Fruit fly (Drosophila melanogaster) whole organism, embryonic: ENCODE results near the gene CG4465.

Source experiments
- Antp ChIP-seq: fragments of 200-800 bp; sonication (Bioruptor generic); optimal IDR thresholded peaks from 3 replicates; lab custom pipeline; 2016; ENCODE audit warnings: missing biosample characterization, missing genetic modification characterization
- Awh ChIP-seq: fragments of 200-800 bp; sonication (Bioruptor generic); IDR thresholded peaks from 2 replicates; pipeline ENCODE4, ENCODE4 v1.3.6; 2022; ENCODE audit warnings: missing biosample characterization, missing genetic modification characterization
- CG10959 ChIP-seq: fragments of 200-800 bp; sonication (Bioruptor generic); IDR thresholded peaks from 2 replicates; pipeline ENCODE4 v1.3.6; 2022; ENCODE audit warnings: missing biosample characterization, missing genetic modification characterization
- CG12155 ChIP-seq: fragments of 200-800 bp; sonication (Bioruptor generic); optimal IDR thresholded peaks from 3 replicates; lab custom pipeline; 2016; ENCODE audit warnings: missing biosample characterization, missing genetic modification characterization
- CG14710 ChIP-seq: fragments of 200-800 bp; sonication (Bioruptor generic); optimal IDR thresholded peaks from 3 replicates; lab custom pipeline; 2019; ENCODE audit warnings: missing biosample characterization, mild to moderate bottlenecking, missing genetic modification characterization, moderate library complexity
- CG16779 ChIP-seq: fragments of 200-800 bp; sonication (Bioruptor generic); IDR thresholded peaks from 2 replicates; pipeline ENCODE4 v1.3.6; 2022; ENCODE audit warnings: missing biosample characterization, missing genetic modification characterization
- CG17612 ChIP-seq: fragments of 200-800 bp; sonication (Bioruptor generic); IDR thresholded peaks from 2 replicates; pipeline ENCODE4 v1.3.6; 2022; ENCODE audit warnings: missing biosample characterization, missing genetic modification characterization
- CG30403 ChIP-seq: fragments of 200-800 bp; sonication (Bioruptor generic); optimal IDR thresholded peaks from 3 replicates; lab custom pipeline; 2016; ENCODE audit warnings: missing biosample characterization, missing genetic modification characterization
- CG3838 ChIP-seq: fragments of 200-800 bp; sonication (Bioruptor generic); optimal IDR thresholded peaks from 3 replicates; lab custom pipeline; 2016; ENCODE audit warnings: missing biosample characterization, missing genetic modification characterization
- CG4360 ChIP-seq: fragments of 200-800 bp; sonication (Bioruptor generic); IDR thresholded peaks from 2 replicates; pipeline ENCODE4 v1.3.6; 2022; ENCODE audit warnings: missing biosample characterization, missing genetic modification characterization
- CG4404 ChIP-seq: fragments of 200-800 bp; sonication (Bioruptor generic); IDR thresholded peaks from 2 replicates; pipeline ENCODE4 v1.3.6; 2022; ENCODE audit warnings: missing biosample characterization, missing genetic modification characterization
- CG4707 ChIP-seq: fragments of 200-800 bp; sonication (Bioruptor generic); optimal IDR thresholded peaks from 2 replicates; lab custom pipeline; 2018; ENCODE audit warnings: missing biosample characterization, mild to moderate bottlenecking, missing genetic modification characterization, moderate library complexity
- CG4854 ChIP-seq: fragments of 200-800 bp; sonication (Bioruptor generic); optimal IDR thresholded peaks from 2 replicates; lab custom pipeline; 2016; ENCODE audit warnings: missing biosample characterization, missing genetic modification characterization, inconsistent platforms
- CG7556 ChIP-seq: fragments of 200-800 bp; sonication (Bioruptor generic); optimal IDR thresholded peaks from 2 replicates; lab custom pipeline; 2017; ENCODE audit warnings: missing biosample characterization, mild to moderate bottlenecking, missing genetic modification characterization
- CG7839 ChIP-seq: fragments of 200-800 bp; sonication (Bioruptor generic); optimal IDR thresholded peaks from 3 replicates; lab custom pipeline; 2018; ENCODE audit warnings: missing biosample characterization, mild to moderate bottlenecking, missing genetic modification characterization, moderate library complexity
- CG8924 ChIP-seq: fragments of 200-800 bp; optimal IDR thresholded peaks from 3 replicates; lab custom pipeline; 2019; ENCODE audit warnings: missing biosample characterization, mild to moderate bottlenecking, missing genetic modification characterization, moderate library complexity
- CkIIα-i1 ChIP-seq: fragments of 200-800 bp; sonication (Bioruptor generic); IDR thresholded peaks from 2 replicates; pipeline ENCODE4 v1.3.6; 2022; ENCODE audit warnings: missing biosample characterization, missing genetic modification characterization
- CrebB ChIP-seq: fragments of 200-800 bp; sonication (Bioruptor generic); optimal IDR thresholded peaks from 3 replicates; lab custom pipeline; 2018; ENCODE audit warnings: missing biosample characterization, mild to moderate bottlenecking, missing genetic modification characterization
- Dek ChIP-seq: fragments of 200-800 bp; sonication (Bioruptor generic); optimal IDR thresholded peaks from 3 replicates; lab custom pipeline; 2019; ENCODE audit warnings: missing biosample characterization, mild to moderate bottlenecking, missing genetic modification characterization, moderate library complexity
- Doc2 ChIP-seq: fragments of 200-800 bp; sonication (Bioruptor generic); IDR thresholded peaks from 2 replicates; pipeline ENCODE4 v1.3.6; 2022; ENCODE audit warnings: missing biosample characterization, missing genetic modification characterization
- H2.0 ChIP-seq: fragments of 200-800 bp; sonication (Bioruptor generic); IDR thresholded peaks from 2 replicates; pipeline ENCODE4 v1.3.6; 2022; ENCODE audit warnings: missing biosample characterization, missing genetic modification characterization
- HLH3B ChIP-seq: fragments of 200-800 bp; sonication (Bioruptor generic); IDR thresholded peaks from 2 replicates; pipeline ENCODE4 v1.3.6; 2022; ENCODE audit warnings: missing biosample characterization, missing genetic modification characterization
- Hey ChIP-seq: fragments of 200-800 bp; sonication (Bioruptor generic); optimal IDR thresholded peaks from 3 replicates; lab custom pipeline; 2018; ENCODE audit warnings: missing biosample characterization, mild to moderate bottlenecking, missing genetic modification characterization
- Hmr ChIP-seq: fragments of 200-800 bp; sonication (Bioruptor generic); optimal IDR thresholded peaks from 3 replicates; lab custom pipeline; 2017; ENCODE audit warnings: mild to moderate bottlenecking, missing biosample characterization, missing genetic modification reagents, missing genetic modification characterization
- MTF-1 ChIP-seq: fragments of 200-800 bp; sonication (Bioruptor generic); optimal IDR thresholded peaks from 2 replicates; lab custom pipeline; 2018; ENCODE audit warnings: missing biosample characterization, mild to moderate bottlenecking, missing genetic modification characterization, borderline replicate concordance
- Med ChIP-seq: fragments of 200-800 bp; sonication (Bioruptor generic); peaks from one replicate; lab custom pipeline; 2016; ENCODE audit warnings: missing biosample characterization, missing genetic modification characterization, mild to moderate bottlenecking, inconsistent platforms, moderate library complexity
- NC2β ChIP-seq: fragments of 200-800 bp; sonication (Bioruptor generic); optimal IDR thresholded peaks from 2 replicates; lab custom pipeline; 2016; ENCODE audit warnings: missing biosample characterization, missing genetic modification characterization
- PHDP ChIP-seq: fragments of 200-800 bp; sonication (Bioruptor generic); optimal IDR thresholded peaks from 3 replicates; lab custom pipeline; 2018; ENCODE audit warnings: missing biosample characterization, mild to moderate bottlenecking, missing genetic modification characterization, moderate library complexity
- Tbp ChIP-seq: fragments of >200 bp; optimal IDR thresholded peaks from 2 replicates; lab custom pipeline; 2018; ENCODE audit warnings: missing biosample characterization, missing genetic modification characterization
- Trl ChIP-seq, 3 experiments: fragments of >200 bp in 2 of 3; fragments of 200-800 bp in 1 of 3; sonication (Bioruptor generic) in 1 of 3; optimal IDR thresholded peaks; 2 replicates in 1 of 3; 3 replicates in 2 of 3; lab custom pipeline; 2016 to 2017; ENCODE audit warnings: missing biosample characterization in 1 of 3, missing genetic modification characterization in 1 of 3
- ase ChIP-seq: fragments of 200-800 bp; sonication (Bioruptor generic); IDR thresholded peaks from 3 replicates; pipeline ENCODE4 v1.3.6; 2022; ENCODE audit warnings: missing biosample characterization, missing genetic modification characterization
- az2 ChIP-seq: fragments of 200-800 bp; sonication (Bioruptor generic); optimal IDR thresholded peaks from 3 replicates; lab custom pipeline; 2016; ENCODE audit warnings: missing biosample characterization, missing genetic modification characterization
- bcd ChIP-seq: fragments of 200-800 bp; sonication (Bioruptor generic); optimal IDR thresholded peaks from 2 replicates; lab custom pipeline; 2017; ENCODE audit warnings: missing biosample characterization, mild to moderate bottlenecking, missing genetic modification characterization
- chinmo ChIP-seq: fragments of 200-800 bp; sonication (Bioruptor generic); IDR thresholded peaks from 4 replicates; pipeline ENCODE4 v1.3.6; 2022; ENCODE audit warnings: missing biosample characterization, missing genetic modification characterization; ENCODE audit not compliant: partially characterized antibody
- crp ChIP-seq, 2 experiments: fragments of 200-800 bp; sonication (Bioruptor generic); optimal IDR thresholded peaks; 2 replicates in 1 of 2; 3 replicates in 1 of 2; lab custom pipeline; 2017; ENCODE audit warnings: missing biosample characterization in 2 of 2, missing genetic modification characterization in 2 of 2, mild to moderate bottlenecking in 1 of 2, moderate library complexity in 1 of 2
- cwo ChIP-seq: fragments of 200-800 bp; sonication (Bioruptor generic); optimal IDR thresholded peaks from 3 replicates; lab custom pipeline; 2017; ENCODE audit warnings: missing biosample characterization, missing genetic modification characterization, mild to moderate bottlenecking, moderate library complexity, missing genetic modification reagents
- dm ChIP-seq: fragments of 200-800 bp; sonication (Bioruptor generic); optimal IDR thresholded peaks from 3 replicates; lab custom pipeline; 2016; ENCODE audit warnings: missing biosample characterization, missing genetic modification characterization
- gsb-n ChIP-seq: fragments of 200-800 bp; sonication (Bioruptor generic); optimal IDR thresholded peaks from 3 replicates; lab custom pipeline; 2018; ENCODE audit warnings: missing biosample characterization, mild to moderate bottlenecking, missing genetic modification characterization
- lbe ChIP-seq: fragments of 200-800 bp; sonication (Bioruptor generic); optimal IDR thresholded peaks from 2 replicates; lab custom pipeline; 2016; ENCODE audit warnings: missing biosample characterization, mild to moderate bottlenecking, missing genetic modification characterization
- mld ChIP-seq: fragments of 200-800 bp; sonication (Bioruptor generic); IDR thresholded peaks from 3 replicates; pipeline ENCODE4 v1.3.6; 2022; ENCODE audit warnings: missing biosample characterization, missing genetic modification characterization; ENCODE audit not compliant: partially characterized antibody
- odd ChIP-seq: fragments of 200-800 bp; sonication (Bioruptor generic); optimal IDR thresholded peaks from 2 replicates; lab custom pipeline; 2017; ENCODE audit warnings: missing biosample characterization, mild to moderate bottlenecking, missing genetic modification characterization
- otp ChIP-seq: fragments of 200-800 bp; sonication (Bioruptor generic); IDR thresholded peaks from 3 replicates; pipeline ENCODE4, ENCODE4 v1.3.6; 2022; ENCODE audit warnings: missing biosample characterization, missing genetic modification characterization
- prd ChIP-seq, 3 experiments: fragments of >200 bp in 2 of 3; fragments of 200-800 bp in 1 of 3; sonication (Bioruptor generic) in 1 of 3; optimal IDR thresholded peaks in 2 of 3; IDR thresholded peaks in 1 of 3; 2 replicates in 2 of 3; 3 replicates in 1 of 3; pipeline versions ENCODE4 v1.3.6 to Lab custom; 2017 to 2022; ENCODE audit warnings: missing biosample characterization in 1 of 3, missing genetic modification characterization in 1 of 3
- shn ChIP-seq: fragments of 200-800 bp; sonication (Bioruptor generic); optimal IDR thresholded peaks from 3 replicates; lab custom pipeline; 2016; ENCODE audit warnings: missing biosample characterization, missing genetic modification characterization
- sima ChIP-seq: fragments of 200-800 bp; sonication (Bioruptor generic); optimal IDR thresholded peaks from 2 replicates; lab custom pipeline; 2016; ENCODE audit warnings: missing biosample characterization, missing genetic modification characterization
- sisA ChIP-seq: fragments of 200-800 bp; sonication (Bioruptor generic); IDR thresholded peaks from 2 replicates; pipeline ENCODE4 v1.3.6; 2022; ENCODE audit warnings: missing biosample characterization, missing genetic modification characterization
- twi ChIP-seq: fragments of 200-800 bp; optimal IDR thresholded peaks from 2 replicates; lab custom pipeline; 2019; ENCODE audit warnings: missing biosample characterization, mild to moderate bottlenecking, missing genetic modification characterization, moderate library complexity
- unpg ChIP-seq: fragments of 200-800 bp; sonication (Bioruptor generic); optimal IDR thresholded peaks from 3 replicates; lab custom pipeline; 2018; ENCODE audit warnings: missing biosample characterization, mild to moderate bottlenecking, missing genetic modification characterization, moderate library complexity
- zen2 ChIP-seq: fragments of 200-800 bp; sonication (Bioruptor generic); IDR thresholded peaks from 3 replicates; pipeline ENCODE4 v1.3.6; 2022; ENCODE audit warnings: missing biosample characterization, missing genetic modification characterization; ENCODE audit not compliant: partially characterized antibody

Gene CG4465

dm6 chr3R:19905932-19906439 is 11.7 kb downstream of the CG4465 start (continued):
- TF ChIP-seq zen2 (GFP tag; lab: Robert Waterston, UW) (no peak), otp (GFP tag; lab: Robert Waterston, UW) (peak; percentile 72; the same call in 1 of the 3 replicates), odd (GFP tag; lab: Kevin White, UChicago) (peak; percentile 72), Antp (GFP tag; lab: Kevin White, UChicago) (peak; percentile 79), sima (no peak), CG14710 (tag; lab: Kevin White, UChicago) (peak; percentile 6), CG12155 (peak; percentile 80), PHDP (tag; lab: Kevin White, UChicago) (peak; percentile 81), CG3838 (GFP tag; lab: Kevin White, UChicago) (no peak), shn (GFP tag; lab: Kevin White, UChicago) (peak; percentile 76), CG7839 (tag; lab: Kevin White, UChicago) (peak; percentile 78), bcd (peak; percentile 81), CrebB (peak; percentile 67), gsb-n (tag; lab: Kevin White, UChicago) (peak; percentile 23), lbe (GFP tag; lab: Kevin White, UChicago) (peak; percentile 76), Hey (tag; lab: Kevin White, UChicago) (peak; percentile 37), CkIIα-i1 (no peak), mld (GFP tag; lab: Robert Waterston, UW) (no peak), CG16779 (GFP tag; lab: Robert Waterston, UW) (peak; percentile 75; the same call in 1 of the 2 replicates), prd (optimal IDR thresholded peaks at IDR 0.05; lab: Kevin White, UChicago) (no peak), prd (GFP tag; IDR thresholded peaks at IDR 0.05; lab: Robert Waterston, UW) (peak; percentile 85), chinmo (GFP tag; lab: Robert Waterston, UW) (peak; percentile 84; the same call in 2 of the 4 replicates), az2 (peak; percentile 79), Awh (GFP tag; lab: Robert Waterston, UW) (peak; percentile 74; the same call in 1 of the 2 replicates), Dek (tag; lab: Kevin White, UChicago) (peak; percentile 59), CG4707 (peak; percentile 98), CG4360 (GFP tag; lab: Robert Waterston, UW) (no peak), unpg (GFP tag; lab: Kevin White, UChicago) (peak; percentile 79), Med (GFP tag; lab: Kevin White, UChicago) (peak; percentile 92), H2.0 (GFP tag; lab: Robert Waterston, UW) (peak; percentile 74), CG17612 (no peak), CG8924 (tag; lab: Kevin White, UChicago) (peak; percentile 70), Doc2 (GFP tag; lab: Robert Waterston, UW) (0 out of 2 replicates have a peak, but pooled peaks have one; percentile 29), MTF-1 (GFP tag; lab: Kevin White, UChicago) (peak; percentile 38), CG10959 (GFP tag; lab: Robert Waterston, UW) (peak; percentile 29; the same call in 1 of the 2 replicates), CG4854 (GFP tag; lab: Kevin White, UChicago) (peak; percentile 19), dm (GFP tag; lab: Kevin White, UChicago) (peak; percentile 44), Hmr (GFP tag; lab: Kevin White, UChicago) (peak; percentile 82), CG4404 (GFP tag; lab: Robert Waterston, UW) (peak; percentile 66), HLH3B (GFP tag; lab: Robert Waterston, UW) (peak; percentile 76), CG30403 (peak; percentile 77), Tbp (GFP tag; lab: Kevin White, UChicago) (no peak), ase (peak; percentile 80), crp (GFP tag; optimal IDR thresholded peaks at IDR 0.05; lab: Kevin White, UChicago) (peak in 1 of 2 experiments; percentile 41), CG7556 (GFP tag; lab: Kevin White, UChicago) (peak; percentile 69), NC2β (GFP tag; lab: Kevin White, UChicago) (peak; percentile 48), cwo (GFP tag; lab: Kevin White, UChicago) (peak; percentile 85), Trl (optimal IDR thresholded peaks at IDR 0.05; lab: Kevin White, UChicago) (no peak), Trl (GFP tag; optimal IDR thresholded peaks at IDR 0.05; lab: Kevin White, UChicago) (peak; percentile 76), twi (peak; percentile 20), sisA (peak; percentile 73)
